Fruit fly (Drosophila melanogaster) whole organism, embryonic: ENCODE data around the gene Rh4.

Source experiments
- CG10543 ChIP-seq: fragments of 200-800 bp; sonication (Bioruptor generic); optimal IDR thresholded peaks from 3 replicates; lab custom pipeline; 2017; ENCODE audit warnings: missing biosample characterization, mild to moderate bottlenecking, missing genetic modification characterization, moderate library complexity
- CG13775 ChIP-seq: fragments of 200-800 bp; sonication (Bioruptor generic); optimal IDR thresholded peaks from 3 replicates; lab custom pipeline; 2017; ENCODE audit warnings: missing biosample characterization, mild to moderate bottlenecking, missing genetic modification characterization
- CG15479 ChIP-seq: fragments of 200-800 bp; sonication (Bioruptor generic); optimal IDR thresholded peaks from 3 replicates; lab custom pipeline; 2019; ENCODE audit warnings: missing biosample characterization, mild to moderate bottlenecking, missing genetic modification characterization, moderate library complexity
- CG15601 ChIP-seq: fragments of 200-800 bp; sonication (Bioruptor generic); optimal IDR thresholded peaks from 3 replicates; lab custom pipeline; 2019; ENCODE audit warnings: missing biosample characterization, mild to moderate bottlenecking, missing genetic modification characterization, moderate library complexity
- CG17802 ChIP-seq: fragments of 200-800 bp; sonication (Bioruptor generic); optimal IDR thresholded peaks from 2 replicates; lab custom pipeline; 2018; ENCODE audit warnings: missing biosample characterization, mild to moderate bottlenecking, missing genetic modification characterization, moderate library complexity
- CG1792 ChIP-seq: fragments of 200-800 bp; sonication (Bioruptor generic); optimal IDR thresholded peaks from 2 replicates; lab custom pipeline; 2016; ENCODE audit warnings: missing biosample characterization, missing genetic modification characterization
- CG18764 ChIP-seq: fragments of 200-800 bp; sonication (Bioruptor generic); optimal IDR thresholded peaks from 3 replicates; lab custom pipeline; 2016; ENCODE audit warnings: missing biosample characterization, missing genetic modification characterization
- CG2120 ChIP-seq: fragments of 200-800 bp; sonication (Bioruptor generic); optimal IDR thresholded peaks from 3 replicates; lab custom pipeline; 2016; ENCODE audit warnings: missing biosample characterization, missing genetic modification characterization
- CG30403 ChIP-seq: fragments of 200-800 bp; sonication (Bioruptor generic); optimal IDR thresholded peaks from 3 replicates; lab custom pipeline; 2016; ENCODE audit warnings: missing biosample characterization, missing genetic modification characterization
- CG31388 ChIP-seq: fragments of 200-800 bp; sonication (Bioruptor generic); optimal IDR thresholded peaks from 2 replicates; lab custom pipeline; 2016; ENCODE audit warnings: missing biosample characterization, missing genetic modification characterization
- CG34224 ChIP-seq: fragments of 200-800 bp; sonication (Bioruptor generic); IDR thresholded peaks from 3 replicates; pipeline ENCODE4 v1.3.6; 2022; ENCODE audit warnings: missing biosample characterization, missing genetic modification characterization; ENCODE audit not compliant: partially characterized antibody
- CG4707 ChIP-seq: fragments of 200-800 bp; sonication (Bioruptor generic); optimal IDR thresholded peaks from 2 replicates; lab custom pipeline; 2018; ENCODE audit warnings: missing biosample characterization, mild to moderate bottlenecking, missing genetic modification characterization, moderate library complexity
- CG5245 ChIP-seq: fragments of 200-800 bp; sonication (Bioruptor generic); optimal IDR thresholded peaks from 3 replicates; lab custom pipeline; 2016; ENCODE audit warnings: missing biosample characterization, missing genetic modification characterization
- CG6791 ChIP-seq: fragments of 200-800 bp; sonication (Bioruptor generic); IDR thresholded peaks from 3 replicates; pipeline ENCODE4 v1.3.6; 2022; ENCODE audit warnings: missing biosample characterization, missing genetic modification characterization; ENCODE audit not compliant: partially characterized antibody
- CG6813 ChIP-seq: fragments of 200-800 bp; sonication (Bioruptor generic); optimal IDR thresholded peaks from 2 replicates; lab custom pipeline; 2017; ENCODE audit warnings: missing biosample characterization, missing genetic modification characterization, mild to moderate bottlenecking, moderate library complexity, missing genetic modification reagents
- CG7987 ChIP-seq: fragments of 200-800 bp; sonication (Bioruptor generic); optimal IDR thresholded peaks from 2 replicates; lab custom pipeline; 2018; ENCODE audit warnings: missing biosample characterization, mild to moderate bottlenecking, missing genetic modification characterization, moderate library complexity
- CG8290 ChIP-seq, 3 experiments: fragments of 200-800 bp; sonication (Bioruptor generic); optimal IDR thresholded peaks; 2 replicates each; lab custom pipeline; 2016 to 2019; ENCODE audit warnings: missing biosample characterization in 3 of 3, missing genetic modification characterization in 3 of 3, mild to moderate bottlenecking in 2 of 3, moderate library complexity in 1 of 3
- CTCF ChIP-seq: fragments of 200-800 bp; sonication (Bioruptor generic); optimal IDR thresholded peaks from 2 replicates; lab custom pipeline; 2017; ENCODE audit warnings: missing biosample characterization, mild to moderate bottlenecking, missing genetic modification characterization, moderate library complexity
- Dad ChIP-seq: fragments of 200-800 bp; sonication (Bioruptor generic); optimal IDR thresholded peaks from 3 replicates; lab custom pipeline; 2016; ENCODE audit warnings: missing biosample characterization, missing genetic modification characterization
- HHEX ChIP-seq: fragments of 200-800 bp; sonication (Bioruptor generic); optimal IDR thresholded peaks from 3 replicates; lab custom pipeline; 2017; ENCODE audit warnings: missing biosample characterization, mild to moderate bottlenecking, missing genetic modification characterization, missing genetic modification reagents
- Hand ChIP-seq: fragments of 200-800 bp; sonication (Bioruptor generic); optimal IDR thresholded peaks from 2 replicates; lab custom pipeline; 2017; ENCODE audit warnings: mild to moderate bottlenecking, missing biosample characterization, missing genetic modification reagents, missing genetic modification characterization
- HmgZ ChIP-seq: fragments of 200-800 bp; sonication (Bioruptor generic); optimal IDR thresholded peaks from 2 replicates; lab custom pipeline; 2018; ENCODE audit warnings: missing biosample characterization, mild to moderate bottlenecking, missing genetic modification characterization
- Hmr ChIP-seq: fragments of 200-800 bp; sonication (Bioruptor generic); optimal IDR thresholded peaks from 3 replicates; lab custom pipeline; 2017; ENCODE audit warnings: mild to moderate bottlenecking, missing biosample characterization, missing genetic modification reagents, missing genetic modification characterization
- Myb ChIP-seq: fragments of 200-800 bp; sonication (Bioruptor generic); optimal IDR thresholded peaks from 2 replicates; lab custom pipeline; 2016; ENCODE audit warnings: missing biosample characterization, missing genetic modification characterization
- NfI ChIP-seq: fragments of 200-800 bp; sonication (Bioruptor generic); optimal IDR thresholded peaks from 3 replicates; lab custom pipeline; 2018; ENCODE audit warnings: missing biosample characterization, mild to moderate bottlenecking, missing genetic modification characterization, moderate library complexity
- Oaz ChIP-seq: fragments of 200-800 bp; sonication (Bioruptor generic); IDR thresholded peaks from 2 replicates; pipeline ENCODE4 v1.3.6; 2022; ENCODE audit warnings: missing biosample characterization, missing genetic modification characterization
- PHDP ChIP-seq: fragments of 200-800 bp; sonication (Bioruptor generic); optimal IDR thresholded peaks from 3 replicates; lab custom pipeline; 2018; ENCODE audit warnings: missing biosample characterization, mild to moderate bottlenecking, missing genetic modification characterization, moderate library complexity
- Pdp1 ChIP-seq, 2 experiments: fragments of 200-800 bp; sonication (Bioruptor generic); optimal IDR thresholded peaks; 3 replicates each; lab custom pipeline; 2016; ENCODE audit warnings: missing biosample characterization in 2 of 2, missing genetic modification characterization in 2 of 2, mild to moderate bottlenecking in 1 of 2, moderate library complexity in 1 of 2
- Vsx1 ChIP-seq: fragments of 200-800 bp; sonication (Bioruptor generic); optimal IDR thresholded peaks from 2 replicates; lab custom pipeline; 2017; ENCODE audit warnings: missing biosample characterization, mild to moderate bottlenecking, missing genetic modification characterization, missing genetic modification reagents
- ato ChIP-seq: fragments of 200-800 bp; sonication (Bioruptor generic); IDR thresholded peaks from 2 replicates; pipeline ENCODE4 v1.3.6; 2022; ENCODE audit warnings: missing biosample characterization, missing genetic modification characterization; ENCODE audit not compliant: partially characterized antibody
- da ChIP-seq: fragments of 200-800 bp; sonication (Bioruptor generic); optimal IDR thresholded peaks from 2 replicates; lab custom pipeline; 2016; ENCODE audit warnings: missing biosample characterization, missing genetic modification characterization
- danr ChIP-seq: fragments of 200-800 bp; sonication (Bioruptor generic); IDR thresholded peaks from 2 replicates; pipeline ENCODE4 v1.3.6; 2022; ENCODE audit warnings: missing biosample characterization, missing genetic modification characterization
- dmrt11E ChIP-seq: fragments of 200-800 bp; sonication (Bioruptor generic); optimal IDR thresholded peaks from 3 replicates; lab custom pipeline; 2018; ENCODE audit warnings: missing biosample characterization, mild to moderate bottlenecking, missing genetic modification characterization, moderate library complexity
- en ChIP-seq: fragments of 200-800 bp; sonication (Bioruptor generic); optimal IDR thresholded peaks from 2 replicates; lab custom pipeline; 2016; ENCODE audit warnings: missing biosample characterization, missing genetic modification characterization
- eve ChIP-seq, 2 experiments: fragments of >200 bp; optimal IDR thresholded peaks; 2 replicates each; lab custom pipeline; 2017; ENCODE audit warnings: missing biosample characterization in 2 of 2, missing genetic modification characterization in 2 of 2
- fd96Cb ChIP-seq: fragments of 200-800 bp; sonication (Bioruptor generic); optimal IDR thresholded peaks from 2 replicates; lab custom pipeline; 2018; ENCODE audit warnings: missing biosample characterization, mild to moderate bottlenecking, missing genetic modification characterization, moderate library complexity
- gro ChIP-seq: fragments of 200-800 bp; sonication (Bioruptor generic); optimal IDR thresholded peaks from 2 replicates; lab custom pipeline; 2016; ENCODE audit warnings: missing biosample characterization, missing genetic modification characterization
- hbn ChIP-seq: fragments of 200-800 bp; sonication (Bioruptor generic); IDR thresholded peaks from 2 replicates; pipeline ENCODE4 v1.3.6; 2022; ENCODE audit warnings: missing biosample characterization, missing genetic modification characterization; ENCODE audit not compliant: partially characterized antibody
- lov ChIP-seq, 2 experiments: fragments of 200-800 bp in 1 of 2; fragments of >200 bp in 1 of 2; sonication (Bioruptor generic) in 1 of 2; IDR thresholded peaks in 1 of 2; optimal IDR thresholded peaks in 1 of 2; 2 replicates in 1 of 2; 3 replicates in 1 of 2; pipeline versions ENCODE4 v1.3.6 to Lab custom; 2017 to 2022; ENCODE audit warnings: missing biosample characterization in 1 of 2, missing genetic modification characterization in 1 of 2
- luna ChIP-seq: fragments of 200-800 bp; sonication (Bioruptor generic); optimal IDR thresholded peaks from 2 replicates; lab custom pipeline; 2016; ENCODE audit warnings: missing biosample characterization, missing genetic modification characterization
- oc ChIP-seq: fragments of 200-800 bp; sonication (Bioruptor generic); optimal IDR thresholded peaks from 2 replicates; lab custom pipeline; 2018; ENCODE audit warnings: missing biosample characterization, mild to moderate bottlenecking, missing genetic modification characterization, moderate library complexity
- prd ChIP-seq, 3 experiments: fragments of >200 bp in 2 of 3; fragments of 200-800 bp in 1 of 3; sonication (Bioruptor generic) in 1 of 3; optimal IDR thresholded peaks in 2 of 3; IDR thresholded peaks in 1 of 3; 2 replicates in 2 of 3; 3 replicates in 1 of 3; pipeline versions ENCODE4 v1.3.6 to Lab custom; 2017 to 2022; ENCODE audit warnings: missing biosample characterization in 1 of 3, missing genetic modification characterization in 1 of 3
- rib ChIP-seq: fragments of 200-800 bp; sonication (Bioruptor generic); IDR thresholded peaks from 2 replicates; pipeline ENCODE4 v1.3.6; 2022; ENCODE audit warnings: missing biosample characterization, missing genetic modification characterization
- schlank ChIP-seq: fragments of 200-800 bp; sonication (Bioruptor generic); optimal IDR thresholded peaks from 2 replicates; lab custom pipeline; 2018; ENCODE audit warnings: missing biosample characterization, mild to moderate bottlenecking, missing genetic modification characterization
- slp2 ChIP-seq: fragments of 200-800 bp; sonication (Bioruptor generic); optimal IDR thresholded peaks from 2 replicates; lab custom pipeline; 2016; ENCODE audit warnings: missing biosample characterization, missing genetic modification characterization
- stwl ChIP-seq: fragments of 200-800 bp; sonication (Bioruptor generic); optimal IDR thresholded peaks from 3 replicates; lab custom pipeline; 2018; ENCODE audit warnings: missing biosample characterization, mild to moderate bottlenecking, missing genetic modification characterization, moderate library complexity
- tin ChIP-seq: fragments of 200-800 bp; sonication (Bioruptor generic); optimal IDR thresholded peaks from 3 replicates; lab custom pipeline; 2016; ENCODE audit warnings: missing biosample characterization, missing genetic modification characterization
- tna ChIP-seq: fragments of 200-800 bp; sonication (Bioruptor generic); IDR thresholded peaks from 2 replicates; pipeline ENCODE4 v1.3.6; 2022; ENCODE audit warnings: missing biosample characterization, missing genetic modification characterization; ENCODE audit not compliant: partially characterized antibody
- wor ChIP-seq: fragments of 200-800 bp; sonication (Bioruptor generic); IDR thresholded peaks from 2 replicates; pipeline ENCODE4 v1.3.6; 2022; ENCODE audit warnings: missing biosample characterization, missing genetic modification characterization

Rh4 gene

DNA sequence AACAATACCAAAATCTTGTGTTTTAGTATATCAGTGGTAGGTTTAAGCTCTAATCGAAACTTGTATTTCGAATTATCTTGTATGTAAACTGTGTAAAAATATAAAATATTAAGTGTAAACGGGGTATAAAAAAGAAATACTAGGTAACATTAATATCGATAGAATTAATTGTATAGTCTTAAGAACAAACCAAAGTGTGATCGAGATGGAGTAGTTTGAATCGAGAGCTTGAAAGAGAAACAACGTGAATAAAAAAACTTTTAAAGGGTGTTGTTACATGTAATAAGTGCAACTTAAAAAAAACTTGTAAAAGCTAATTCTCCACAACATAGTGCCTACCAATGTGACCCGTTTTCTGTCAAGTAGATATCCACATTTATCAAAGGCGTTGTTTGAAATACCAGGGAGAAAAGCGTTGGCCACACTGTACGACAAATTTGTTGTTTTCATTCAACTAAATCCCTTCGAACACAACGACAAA is 20.2 kb downstream of the Rh4 start, which contains the start of gene TSG101 (continued):
- TF ChIP-seq CG15479 (GFP tag; lab: Kevin White, UChicago) (no peak), CG1792 (GFP tag; lab: Kevin White, UChicago) (no peak), CG34224 (no peak), slp2 (no peak), CG30403 (GFP tag; lab: Kevin White, UChicago) (no peak), oc (tag; lab: Kevin White, UChicago) (no peak), tin (GFP tag; lab: Kevin White, UChicago) (no peak), Oaz (no peak), CG5245 (GFP tag; lab: Kevin White, UChicago) (no peak), CG6791 (peak; percentile 38; the same call in 1 of the 3 replicates), CG15601 (tag; lab: Kevin White, UChicago) (peak; percentile 5), lov (optimal IDR thresholded peaks at IDR 0.05; lab: Kevin White, UChicago) (no peak), lov (GFP tag; IDR thresholded peaks at IDR 0.05; lab: Robert Waterston, UW) (no peak), CG8290 (GFP tag; optimal IDR thresholded peaks at IDR 0.05; lab: Kevin White, UChicago) (no peak), CG8290 (tag; optimal IDR thresholded peaks at IDR 0.05; lab: Kevin White, UChicago) (no peak), HmgZ (tag; lab: Kevin White, UChicago) (no peak), dmrt11E (tag; lab: Kevin White, UChicago) (no peak), da (GFP tag; lab: Kevin White, UChicago) (no peak), Pdp1 (GFP tag; optimal IDR thresholded peaks at IDR 0.05; lab: Kevin White, UChicago) (peak in 1 of 2 experiments; percentile 21), rib (GFP tag; lab: Robert Waterston, UW) (no peak), luna (GFP tag; lab: Kevin White, UChicago) (no peak), CG10543 (GFP tag; lab: Kevin White, UChicago) (no peak), Hand (GFP tag; lab: Kevin White, UChicago) (no peak), CG18764 (GFP tag; lab: Kevin White, UChicago) (no peak), CTCF (GFP tag; lab: Kevin White, UChicago) (peak; percentile 14), CG7987 (GFP tag; lab: Kevin White, UChicago) (no peak), stwl (tag; lab: Kevin White, UChicago) (peak; percentile 66), Vsx1 (GFP tag; lab: Kevin White, UChicago) (no peak), hbn (GFP tag; lab: Robert Waterston, UW) (no peak), danr (GFP tag; lab: Robert Waterston, UW) (no peak), CG6813 (GFP tag; lab: Kevin White, UChicago) (no peak), prd (optimal IDR thresholded peaks at IDR 0.05; lab: Kevin White, UChicago) (no peak), prd (GFP tag; IDR thresholded peaks at IDR 0.05; lab: Robert Waterston, UW) (no peak), gro (GFP tag; lab: Kevin White, UChicago) (no peak), NfI (no peak), Dad (GFP tag; lab: Kevin White, UChicago) (no peak), wor (GFP tag; lab: Robert Waterston, UW) (no peak), CG13775 (no peak), CG17802 (tag; lab: Kevin White, UChicago) (peak; percentile 17), en (GFP tag; lab: Kevin White, UChicago) (no peak), Myb (GFP tag; lab: Kevin White, UChicago) (peak; percentile 87), CG31388 (GFP tag; lab: Kevin White, UChicago) (no peak), schlank (tag; lab: Kevin White, UChicago) (no peak), PHDP (tag; lab: Kevin White, UChicago) (no peak), CG4707 (GFP tag; lab: Kevin White, UChicago) (no peak), Hmr (no peak), fd96Cb (no peak), tna (GFP tag; lab: Robert Waterston, UW) (no peak), CG2120 (no peak), HHEX (GFP tag; lab: Kevin White, UChicago) (no peak), eve (GFP tag; optimal IDR thresholded peaks at IDR 0.05; lab: Kevin White, UChicago) (no peak), ato (no peak)
